Fruit fly (Drosophila melanogaster) whole organism, embryonic: ENCODE measurements around the gene Ada1-1.
A peak's percentile ranks its signal among the peaks of the same experiment; 100 is the strongest.

ENCODE experiments used
- Abd-B ChIP-seq: fragments of 200-800 bp; sonication (Bioruptor generic); optimal IDR thresholded peaks from 2 replicates; lab custom pipeline; 2018; ENCODE audit warnings: missing biosample characterization, mild to moderate bottlenecking, missing genetic modification characterization, moderate library complexity
- Adf1 ChIP-seq: fragments of 200-800 bp; sonication (Bioruptor generic); IDR thresholded peaks from 2 replicates; pipeline ENCODE4 v1.3.6; 2022; ENCODE audit warnings: missing biosample characterization, missing genetic modification characterization
- CG10654 ChIP-seq: fragments of 200-800 bp; sonication (Bioruptor generic); optimal IDR thresholded peaks from 2 replicates; lab custom pipeline; 2016; ENCODE audit warnings: missing biosample characterization, missing genetic modification characterization
- CG11093 ChIP-seq: fragments of 200-800 bp; sonication (Bioruptor generic); IDR thresholded peaks from 3 replicates; pipeline ENCODE4 v1.3.6; 2022; ENCODE audit warnings: missing biosample characterization, missing genetic modification characterization
- CG11456 ChIP-seq: fragments of 200-800 bp; sonication (Bioruptor generic); IDR thresholded peaks from 3 replicates; pipeline ENCODE4 v1.3.6; 2022; ENCODE audit warnings: missing biosample characterization, missing genetic modification characterization
- CG11560 ChIP-seq: fragments of 200-800 bp; sonication (Bioruptor generic); IDR thresholded peaks from 3 replicates; pipeline ENCODE4 v1.3.6; 2022; ENCODE audit warnings: missing biosample characterization, missing genetic modification characterization
- CG13287 ChIP-seq: fragments of 200-800 bp; sonication (Bioruptor generic); IDR thresholded peaks from 2 replicates; pipeline ENCODE4 v1.3.6; 2022; ENCODE audit warnings: missing biosample characterization, missing genetic modification characterization; ENCODE audit not compliant: partially characterized antibody
- CG14014 ChIP-seq: fragments of 200-800 bp; sonication (Bioruptor generic); IDR thresholded peaks from 2 replicates; pipeline ENCODE4 v1.3.6; 2022; ENCODE audit warnings: missing biosample characterization, missing genetic modification characterization
- CG14965 ChIP-seq: fragments of 200-800 bp; sonication (Bioruptor generic); optimal IDR thresholded peaks from 2 replicates; lab custom pipeline; 2016; ENCODE audit warnings: missing biosample characterization, missing genetic modification characterization, borderline replicate concordance
- CG15269 ChIP-seq: fragments of 200-800 bp; sonication (Bioruptor generic); optimal IDR thresholded peaks from 2 replicates; lab custom pipeline; 2018; ENCODE audit warnings: missing biosample characterization, mild to moderate bottlenecking, missing genetic modification characterization, moderate library complexity
- CG16779 ChIP-seq: fragments of 200-800 bp; sonication (Bioruptor generic); IDR thresholded peaks from 2 replicates; pipeline ENCODE4 v1.3.6; 2022; ENCODE audit warnings: missing biosample characterization, missing genetic modification characterization
- CG16815 ChIP-seq: fragments of 200-800 bp; sonication (Bioruptor generic); optimal IDR thresholded peaks from 3 replicates; lab custom pipeline; 2017; ENCODE audit warnings: missing biosample characterization, mild to moderate bottlenecking, missing genetic modification characterization
- CG16863 ChIP-seq: fragments of 200-800 bp; sonication (Bioruptor generic); optimal IDR thresholded peaks from 3 replicates; lab custom pipeline; 2016; ENCODE audit warnings: missing biosample characterization, missing genetic modification characterization
- CG1832 ChIP-seq: fragments of 200-800 bp; sonication (Bioruptor generic); optimal IDR thresholded peaks from 2 replicates; lab custom pipeline; 2017; ENCODE audit warnings: missing biosample characterization, mild to moderate bottlenecking, missing genetic modification characterization, inconsistent platforms
- CG2712 ChIP-seq: fragments of 200-800 bp; optimal IDR thresholded peaks from 3 replicates; lab custom pipeline; 2019; ENCODE audit warnings: missing biosample characterization, mild to moderate bottlenecking, missing genetic modification characterization, moderate library complexity
- CG32772 ChIP-seq: fragments of 200-800 bp; sonication (Bioruptor generic); IDR thresholded peaks from 2 replicates; pipeline ENCODE4 v1.3.6; 2022; ENCODE audit warnings: missing biosample characterization, missing genetic modification characterization
- CG4360 ChIP-seq: fragments of 200-800 bp; sonication (Bioruptor generic); IDR thresholded peaks from 2 replicates; pipeline ENCODE4 v1.3.6; 2022; ENCODE audit warnings: missing biosample characterization, missing genetic modification characterization
- CG5245 ChIP-seq: fragments of 200-800 bp; sonication (Bioruptor generic); optimal IDR thresholded peaks from 3 replicates; lab custom pipeline; 2016; ENCODE audit warnings: missing biosample characterization, missing genetic modification characterization
- CG6689 ChIP-seq: fragments of 200-800 bp; sonication (Bioruptor generic); IDR thresholded peaks from 2 replicates; pipeline ENCODE4 v1.3.6; 2022; ENCODE audit warnings: missing biosample characterization, missing genetic modification characterization
- CG7745 ChIP-seq: fragments of 200-800 bp; sonication (Bioruptor generic); optimal IDR thresholded peaks from 2 replicates; lab custom pipeline; 2018; ENCODE audit warnings: missing biosample characterization, mild to moderate bottlenecking, missing genetic modification characterization, moderate library complexity
- Dip3 ChIP-seq: fragments of 200-800 bp; sonication (Bioruptor generic); optimal IDR thresholded peaks from 3 replicates; lab custom pipeline; 2016; ENCODE audit warnings: missing biosample characterization, missing genetic modification characterization
- Fer1 ChIP-seq: fragments of 200-800 bp; sonication (Bioruptor generic); optimal IDR thresholded peaks from 2 replicates; lab custom pipeline; 2017; ENCODE audit warnings: missing biosample characterization, mild to moderate bottlenecking, missing genetic modification characterization
- GATAe ChIP-seq: fragments of 200-800 bp; sonication (Bioruptor generic); conservative IDR thresholded peaks from 2 replicates; pipeline ENCODE4 v1.3.6; 2022; ENCODE audit warnings: missing biosample characterization, missing genetic modification characterization
- Hr51 ChIP-seq, 2 experiments: fragments of 200-800 bp; sonication (Bioruptor generic); optimal IDR thresholded peaks; 2 replicates in 1 of 2; 3 replicates in 1 of 2; lab custom pipeline; 2016 to 2018; ENCODE audit warnings: missing biosample characterization in 2 of 2, missing genetic modification characterization in 2 of 2, mild to moderate bottlenecking in 1 of 2, moderate library complexity in 1 of 2
- Lim3 ChIP-seq: fragments of 200-800 bp; sonication (Bioruptor generic); IDR thresholded peaks from 2 replicates; pipeline ENCODE4 v1.3.6; 2022; ENCODE audit warnings: missing biosample characterization, missing genetic modification characterization
- Sin3A ChIP-seq: fragments of >200 bp; optimal IDR thresholded peaks from 2 replicates; lab custom pipeline; 2018
- Spps ChIP-seq: fragments of 200-800 bp; sonication (Bioruptor generic); optimal IDR thresholded peaks from 2 replicates; lab custom pipeline; 2018; ENCODE audit warnings: missing biosample characterization, mild to moderate bottlenecking, missing genetic modification characterization
- Ssrp ChIP-seq: fragments of 200-800 bp; sonication (Bioruptor generic); optimal IDR thresholded peaks from 2 replicates; lab custom pipeline; 2018; ENCODE audit warnings: missing biosample characterization, mild to moderate bottlenecking, missing genetic modification characterization, moderate library complexity
- Xbp1 ChIP-seq: fragments of 200-800 bp; sonication (Bioruptor generic); optimal IDR thresholded peaks from 3 replicates; lab custom pipeline; 2016; ENCODE audit warnings: missing biosample characterization, mild to moderate bottlenecking, missing genetic modification characterization
- ab ChIP-seq: fragments of 200-800 bp; sonication (Bioruptor generic); optimal IDR thresholded peaks from 2 replicates; lab custom pipeline; 2016; ENCODE audit warnings: missing biosample characterization, missing genetic modification characterization
- abd-A ChIP-seq: fragments of 200-800 bp; sonication (Bioruptor generic); optimal IDR thresholded peaks from 3 replicates; lab custom pipeline; 2019; ENCODE audit warnings: missing biosample characterization, mild to moderate bottlenecking, missing genetic modification characterization, moderate library complexity
- az2 ChIP-seq: fragments of 200-800 bp; sonication (Bioruptor generic); optimal IDR thresholded peaks from 3 replicates; lab custom pipeline; 2016; ENCODE audit warnings: missing biosample characterization, missing genetic modification characterization
- btn ChIP-seq: fragments of 200-800 bp; sonication (Bioruptor generic); optimal IDR thresholded peaks from 2 replicates; lab custom pipeline; 2016; ENCODE audit warnings: missing biosample characterization, missing genetic modification characterization
- crc ChIP-seq: fragments of 200-800 bp; sonication (Bioruptor generic); optimal IDR thresholded peaks from 2 replicates; lab custom pipeline; 2016; ENCODE audit warnings: missing biosample characterization, missing genetic modification characterization
- dm ChIP-seq: fragments of 200-800 bp; sonication (Bioruptor generic); optimal IDR thresholded peaks from 3 replicates; lab custom pipeline; 2016; ENCODE audit warnings: missing biosample characterization, missing genetic modification characterization
- dpn ChIP-seq, 2 experiments: fragments of 200-800 bp; sonication (Bioruptor generic); optimal IDR thresholded peaks; 3 replicates each; lab custom pipeline; 2016; ENCODE audit warnings: missing biosample characterization in 2 of 2, missing genetic modification characterization in 2 of 2
- ems ChIP-seq: fragments of 200-800 bp; sonication (Bioruptor generic); optimal IDR thresholded peaks from 3 replicates; lab custom pipeline; 2016; ENCODE audit warnings: missing biosample characterization, missing genetic modification characterization
- ewg ChIP-seq: fragments of 200-800 bp; sonication (Bioruptor generic); optimal IDR thresholded peaks from 3 replicates; lab custom pipeline; 2017; ENCODE audit warnings: mild to moderate bottlenecking, missing biosample characterization, missing genetic modification reagents, missing genetic modification characterization
- gsb ChIP-seq: fragments of 200-800 bp; sonication (Bioruptor generic); IDR thresholded peaks from 2 replicates; pipeline ENCODE4 v1.3.6; 2022; ENCODE audit warnings: missing biosample characterization, missing genetic modification characterization
- lola ChIP-seq, 3 experiments: fragments of >200 bp in 2 of 3; fragments of 200-800 bp in 1 of 3; sonication (Bioruptor generic) in 1 of 3; optimal IDR thresholded peaks; 2 replicates each; lab custom pipeline; 2017 to 2019; ENCODE audit warnings: missing biosample characterization in 3 of 3, missing genetic modification characterization in 3 of 3, mild to moderate bottlenecking in 1 of 3, moderate library complexity in 1 of 3
- maf-S ChIP-seq: fragments of 200-800 bp; sonication (Bioruptor generic); optimal IDR thresholded peaks from 2 replicates; lab custom pipeline; 2016; ENCODE audit warnings: missing biosample characterization, missing genetic modification characterization
- nau ChIP-seq: fragments of 200-800 bp; sonication (Bioruptor generic); optimal IDR thresholded peaks from 3 replicates; lab custom pipeline; 2017; ENCODE audit warnings: missing biosample characterization, mild to moderate bottlenecking, missing genetic modification characterization, missing genetic modification reagents
- odd ChIP-seq: fragments of 200-800 bp; sonication (Bioruptor generic); optimal IDR thresholded peaks from 2 replicates; lab custom pipeline; 2017; ENCODE audit warnings: missing biosample characterization, mild to moderate bottlenecking, missing genetic modification characterization
- repo ChIP-seq: fragments of 200-800 bp; sonication (Bioruptor generic); optimal IDR thresholded peaks from 2 replicates; lab custom pipeline; 2016; ENCODE audit warnings: missing biosample characterization, missing genetic modification characterization
- row ChIP-seq: fragments of 200-800 bp; sonication (Bioruptor generic); IDR thresholded peaks from 3 replicates; pipeline ENCODE4 v1.3.6; 2022; ENCODE audit warnings: missing biosample characterization, missing genetic modification characterization
- schlank ChIP-seq: fragments of 200-800 bp; sonication (Bioruptor generic); optimal IDR thresholded peaks from 2 replicates; lab custom pipeline; 2018; ENCODE audit warnings: missing biosample characterization, mild to moderate bottlenecking, missing genetic modification characterization
- sisA ChIP-seq: fragments of 200-800 bp; sonication (Bioruptor generic); IDR thresholded peaks from 2 replicates; pipeline ENCODE4 v1.3.6; 2022; ENCODE audit warnings: missing biosample characterization, missing genetic modification characterization
- so ChIP-seq: fragments of 200-800 bp; sonication (Bioruptor generic); IDR thresholded peaks from 3 replicates; pipeline ENCODE4 v1.3.6; 2022; ENCODE audit warnings: missing biosample characterization, missing genetic modification characterization
- ssp ChIP-seq: fragments of 200-800 bp; sonication (Bioruptor generic); IDR thresholded peaks from 2 replicates; pipeline ENCODE4 v1.3.6; 2022; ENCODE audit warnings: missing biosample characterization, missing genetic modification characterization
- tna ChIP-seq: fragments of 200-800 bp; sonication (Bioruptor generic); IDR thresholded peaks from 2 replicates; pipeline ENCODE4 v1.3.6; 2022; ENCODE audit warnings: missing biosample characterization, missing genetic modification characterization; ENCODE audit not compliant: partially characterized antibody

The Ada1-1 gene

dm6 chr2L:12010877-12011666 is 14.5 kb downstream of the Ada1-1 start (continued):
- no peak for TF ChIP-seq CG7745
- TF ChIP-seq CG16815: peak; percentile 89
- TF ChIP-seq Abd-B (GFP tag; lab: Kevin White, UChicago): peak; percentile 83
- TF ChIP-seq maf-S: peak; percentile 63
- no peak for TF ChIP-seq CG14965 (GFP tag; lab: Kevin White, UChicago)
- peak; percentile 45 for TF ChIP-seq dm (GFP tag; lab: Kevin White, UChicago)
- TF ChIP-seq crc: peak; percentile 70
- no peak for TF ChIP-seq GATAe
- TF ChIP-seq Spps (tag; lab: Kevin White, UChicago): peak; percentile 81
- peak in 1 of 3 experiments; percentile 92 for TF ChIP-seq lola (GFP tag; optimal IDR thresholded peaks at IDR 0.05; lab: Kevin White, UChicago)
- TF ChIP-seq ssp (GFP tag; lab: Robert Waterston, UW): no peak
- no peak for TF ChIP-seq so
- no peak for TF ChIP-seq CG4360 (GFP tag; lab: Robert Waterston, UW)
- peak; percentile 91 for TF ChIP-seq Xbp1 (GFP tag; lab: Kevin White, UChicago)
- no peak for TF ChIP-seq tna
- no peak for TF ChIP-seq Adf1 (GFP tag; lab: Robert Waterston, UW)
- peak; percentile 96 for TF ChIP-seq Fer1 (GFP tag; lab: Kevin White, UChicago)
- peak; percentile 4 for TF ChIP-seq repo (GFP tag; lab: Kevin White, UChicago)
- TF ChIP-seq odd: peak; percentile 50
- TF ChIP-seq dpn (GFP tag; optimal IDR thresholded peaks at IDR 0.05; lab: Kevin White, UChicago): peak; percentile 82 to 91
- TF ChIP-seq CG32772 (GFP tag; lab: Robert Waterston, UW): no peak
- TF ChIP-seq CG15269 (tag; lab: Kevin White, UChicago): peak; percentile 95
- TF ChIP-seq nau (GFP tag; lab: Kevin White, UChicago): peak; percentile 81
- TF ChIP-seq schlank (tag; lab: Kevin White, UChicago): peak; percentile 89
- no peak for TF ChIP-seq row (GFP tag; lab: Robert Waterston, UW)
- TF ChIP-seq CG11456 (GFP tag; lab: Robert Waterston, UW): no peak
- TF ChIP-seq gsb: no peak
- peak; percentile 80 for TF ChIP-seq ewg
- no peak for TF ChIP-seq sisA (GFP tag; lab: Robert Waterston, UW)
- no peak for TF ChIP-seq CG11560 (tag; lab: Robert Waterston, UW)
- peak; percentile 90 for TF ChIP-seq Ssrp (tag; lab: Kevin White, UChicago)
- TF ChIP-seq Hr51 (GFP tag; optimal IDR thresholded peaks at IDR 0.05; lab: Kevin White, UChicago): peak; percentile 71 to 92
- TF ChIP-seq CG2712: peak; percentile 93
- TF ChIP-seq ems (GFP tag; lab: Kevin White, UChicago): peak; percentile 84
- no peak for TF ChIP-seq CG16779
- peak; percentile 74 for TF ChIP-seq CG16863 (GFP tag; lab: Kevin White, UChicago)
- TF ChIP-seq CG14014 (GFP tag; lab: Robert Waterston, UW): no peak
- TF ChIP-seq Dip3: peak; percentile 78
- no peak for TF ChIP-seq Sin3A (lab: Kevin White, UChicago)
- peak; percentile 100 for TF ChIP-seq abd-A (tag; lab: Kevin White, UChicago)
- peak; percentile 70 for TF ChIP-seq CG5245 (GFP tag; lab: Kevin White, UChicago)
- no peak for TF ChIP-seq Lim3 (GFP tag; lab: Robert Waterston, UW)
- TF ChIP-seq CG13287: no peak
- peak; percentile 91 for TF ChIP-seq CG1832 (GFP tag; lab: Kevin White, UChicago)
- TF ChIP-seq btn: no peak
- TF ChIP-seq az2: peak; percentile 88
- peak; percentile 90 for TF ChIP-seq CG11093 (GFP tag; lab: Robert Waterston, UW)
- TF ChIP-seq ab (GFP tag; lab: Kevin White, UChicago): peak; percentile 37
- no peak for TF ChIP-seq CG6689
- peak; percentile 90 for TF ChIP-seq CG10654
